Fruit fly (Drosophila melanogaster) whole organism, prepupa: ENCODE data around the gene sol.
A peak's percentile ranks its signal among the peaks of the same experiment; 100 is the strongest.

ENCODE experiments used
- Blimp-1 ChIP-seq: fragments of 200-800 bp; sonication (Bioruptor generic); optimal IDR thresholded peaks from 3 replicates; lab custom pipeline; 2017; ENCODE audit warnings: missing biosample characterization, missing genetic modification characterization, mild to moderate bottlenecking, moderate library complexity, missing genetic modification reagents
- CG10631 ChIP-seq: fragments of 200-800 bp; sonication (Bioruptor generic); optimal IDR thresholded peaks from 2 replicates; lab custom pipeline; 2016; ENCODE audit warnings: missing biosample characterization, missing genetic modification characterization
- CG10669 ChIP-seq: fragments of 200-800 bp; sonication (Bioruptor generic); optimal IDR thresholded peaks from 3 replicates; lab custom pipeline; 2018; ENCODE audit warnings: missing biosample characterization, mild to moderate bottlenecking, missing genetic modification characterization, moderate library complexity
- CG11294 ChIP-seq: fragments of 200-800 bp; sonication (Bioruptor generic); IDR thresholded peaks from 2 replicates; pipeline ENCODE4 v1.3.6; 2022; ENCODE audit warnings: missing biosample characterization, missing genetic modification characterization
- CG11902 ChIP-seq: fragments of 200-800 bp; sonication (Bioruptor generic); optimal IDR thresholded peaks from 3 replicates; lab custom pipeline; 2016; ENCODE audit warnings: missing biosample characterization, missing genetic modification characterization
- CG15336 ChIP-seq: fragments of 200-800 bp; sonication (Bioruptor generic); IDR thresholded peaks from 2 replicates; pipeline ENCODE4 v1.3.6; 2022; ENCODE audit warnings: missing biosample characterization, missing genetic modification characterization
- CG1621 ChIP-seq: fragments of 200-800 bp; sonication (Bioruptor generic); optimal IDR thresholded peaks from 3 replicates; lab custom pipeline; 2018; ENCODE audit warnings: missing biosample characterization, mild to moderate bottlenecking, missing genetic modification characterization
- CG16779 ChIP-seq: fragments of 200-800 bp; sonication (Bioruptor generic); optimal IDR thresholded peaks from 3 replicates; lab custom pipeline; 2017; ENCODE audit warnings: missing biosample characterization, mild to moderate bottlenecking, missing genetic modification characterization
- CG3032 ChIP-seq: fragments of 200-800 bp; optimal IDR thresholded peaks from 2 replicates; lab custom pipeline; 2019; ENCODE audit warnings: missing biosample characterization, mild to moderate bottlenecking, missing genetic modification characterization, moderate library complexity
- CG31627 ChIP-seq: fragments of 200-800 bp; sonication (Bioruptor generic); optimal IDR thresholded peaks from 3 replicates; lab custom pipeline; 2016; ENCODE audit warnings: missing biosample characterization, missing genetic modification characterization
- CG32006 ChIP-seq: fragments of 200-800 bp; sonication (Bioruptor generic); optimal IDR thresholded peaks from 3 replicates; lab custom pipeline; 2017; ENCODE audit warnings: missing biosample characterization, mild to moderate bottlenecking, missing genetic modification characterization
- CG34406 ChIP-seq: fragments of 200-800 bp; sonication (Bioruptor generic); optimal IDR thresholded peaks from 3 replicates; lab custom pipeline; 2016; ENCODE audit warnings: missing biosample characterization, missing genetic modification characterization
- CG3919 ChIP-seq: fragments of 200-800 bp; sonication (Bioruptor generic); optimal IDR thresholded peaks from 3 replicates; lab custom pipeline; 2016; ENCODE audit warnings: missing biosample characterization, missing genetic modification characterization
- CG4318 ChIP-seq: fragments of 200-800 bp; sonication (Bioruptor generic); optimal IDR thresholded peaks from 3 replicates; lab custom pipeline; 2017; ENCODE audit warnings: missing biosample characterization, mild to moderate bottlenecking, missing genetic modification characterization
- CG6163 ChIP-seq: fragments of 200-800 bp; sonication (Bioruptor generic); IDR thresholded peaks from 3 replicates; pipeline ENCODE4 v1.3.6; 2022; ENCODE audit warnings: missing biosample characterization, missing genetic modification characterization
- CG6276 ChIP-seq: fragments of 200-800 bp; sonication (Bioruptor generic); optimal IDR thresholded peaks from 2 replicates; lab custom pipeline; 2017; ENCODE audit warnings: missing biosample characterization, mild to moderate bottlenecking, missing genetic modification characterization
- CG6808 ChIP-seq: fragments of 200-800 bp; sonication (Bioruptor generic); optimal IDR thresholded peaks from 3 replicates; lab custom pipeline; 2017; ENCODE audit warnings: missing biosample characterization, missing genetic modification characterization, mild to moderate bottlenecking, moderate library complexity, missing genetic modification reagents
- CG6854 ChIP-seq: fragments of 200-800 bp; sonication (Bioruptor generic); optimal IDR thresholded peaks from 2 replicates; lab custom pipeline; 2017; ENCODE audit warnings: missing biosample characterization, mild to moderate bottlenecking, missing genetic modification characterization
- CG8119 ChIP-seq: fragments of 200-800 bp; sonication (Bioruptor generic); IDR thresholded peaks from 3 replicates; pipeline ENCODE4 v1.3.6; 2022; ENCODE audit warnings: missing biosample characterization, missing genetic modification characterization
- CG8632 ChIP-seq: fragments of 200-800 bp; sonication (Bioruptor generic); optimal IDR thresholded peaks from 3 replicates; lab custom pipeline; 2016; ENCODE audit warnings: missing biosample characterization, missing genetic modification characterization
- CG9139 ChIP-seq: fragments of 200-800 bp; sonication (Bioruptor generic); optimal IDR thresholded peaks from 3 replicates; lab custom pipeline; 2017; ENCODE audit warnings: missing biosample characterization, mild to moderate bottlenecking, missing genetic modification characterization
- Eip78C ChIP-seq: fragments of 200-800 bp; sonication (Bioruptor generic); peaks from one replicate; lab custom pipeline; 2016; ENCODE audit warnings: missing biosample characterization, missing genetic modification characterization
- Ets96B ChIP-seq: fragments of 200-800 bp; optimal IDR thresholded peaks from 2 replicates; lab custom pipeline; 2019; ENCODE audit warnings: missing biosample characterization, mild to moderate bottlenecking, missing genetic modification characterization, moderate library complexity
- Gug ChIP-seq: fragments of 200-800 bp; sonication (Bioruptor generic); IDR thresholded peaks from 2 replicates; pipeline ENCODE4 v1.3.6; 2022; ENCODE audit warnings: missing biosample characterization, missing genetic modification characterization
- Hr38 ChIP-seq: sonication (Bioruptor generic); optimal IDR thresholded peaks from 2 replicates; lab custom pipeline; 2016; ENCODE audit warnings: missing biosample characterization, missing genetic modification characterization
- Hr39 ChIP-seq: fragments of 200-800 bp; sonication (Bioruptor generic); optimal IDR thresholded peaks from 2 replicates; lab custom pipeline; 2016; ENCODE audit warnings: missing biosample characterization, missing genetic modification characterization
- Hr4 ChIP-seq: fragments of 200-800 bp; sonication (Bioruptor generic); optimal IDR thresholded peaks from 3 replicates; lab custom pipeline; 2016; ENCODE audit warnings: missing biosample characterization, missing genetic modification characterization
- Lpt ChIP-seq: fragments of 200-800 bp; sonication (Bioruptor generic); optimal IDR thresholded peaks from 3 replicates; lab custom pipeline; 2016; ENCODE audit warnings: missing biosample characterization, missing genetic modification characterization
- Met ChIP-seq: fragments of 200-800 bp; sonication (Bioruptor generic); optimal IDR thresholded peaks from 3 replicates; lab custom pipeline; 2016; ENCODE audit warnings: missing biosample characterization, missing genetic modification characterization
- OdsH ChIP-seq: fragments of 200-800 bp; sonication (Bioruptor generic); optimal IDR thresholded peaks from 3 replicates; lab custom pipeline; 2016; ENCODE audit warnings: missing biosample characterization, missing genetic modification characterization
- Smox ChIP-seq: fragments of 200-800 bp; sonication (Bioruptor generic); optimal IDR thresholded peaks from 3 replicates; lab custom pipeline; 2016; ENCODE audit warnings: missing biosample characterization, missing genetic modification characterization
- Sox102F ChIP-seq: fragments of 200-800 bp; sonication (Bioruptor generic); optimal IDR thresholded peaks from 2 replicates; lab custom pipeline; 2016; ENCODE audit warnings: missing biosample characterization, mild to moderate bottlenecking, missing genetic modification characterization
- Sox14 ChIP-seq: fragments of 200-800 bp; sonication (Bioruptor generic); optimal IDR thresholded peaks from 3 replicates; lab custom pipeline; 2016; ENCODE audit warnings: missing biosample characterization, missing genetic modification characterization
- Sox15 ChIP-seq: fragments of 200-800 bp; sonication (Bioruptor generic); optimal IDR thresholded peaks from 3 replicates; lab custom pipeline; 2016; ENCODE audit warnings: missing biosample characterization, missing genetic modification characterization
- achi ChIP-seq: fragments of 200-800 bp; sonication (Bioruptor generic); optimal IDR thresholded peaks from 3 replicates; lab custom pipeline; 2016; ENCODE audit warnings: missing biosample characterization, missing genetic modification characterization
- acj6 ChIP-seq: fragments of 200-800 bp; sonication (Bioruptor generic); optimal IDR thresholded peaks from 3 replicates; lab custom pipeline; 2016; ENCODE audit warnings: missing biosample characterization, missing genetic modification characterization
- cyc ChIP-seq: fragments of 200-800 bp; sonication (Bioruptor generic); optimal IDR thresholded peaks from 3 replicates; lab custom pipeline; 2016; ENCODE audit warnings: missing biosample characterization, missing genetic modification characterization
- dac ChIP-seq: fragments of 200-800 bp; sonication (Bioruptor generic); optimal IDR thresholded peaks from 2 replicates; lab custom pipeline; 2017; ENCODE audit warnings: missing biosample characterization, mild to moderate bottlenecking, missing genetic modification characterization
- dsx ChIP-seq: fragments of 200-800 bp; optimal IDR thresholded peaks from 3 replicates; lab custom pipeline; 2019; ENCODE audit warnings: missing biosample characterization, mild to moderate bottlenecking, missing genetic modification characterization, moderate library complexity; ENCODE audit not compliant: poor library complexity, severe bottlenecking
- eg ChIP-seq: fragments of 200-800 bp; sonication (Bioruptor generic); IDR thresholded peaks from 3 replicates; pipeline ENCODE4 v1.3.6; 2022; ENCODE audit warnings: missing biosample characterization, missing genetic modification characterization
- esn ChIP-seq: fragments of 200-800 bp; sonication (Bioruptor generic); optimal IDR thresholded peaks from 2 replicates; lab custom pipeline; 2016; ENCODE audit warnings: missing biosample characterization, mild to moderate bottlenecking, missing genetic modification characterization, moderate library complexity
- fd85E ChIP-seq: fragments of 200-800 bp; sonication (Bioruptor generic); optimal IDR thresholded peaks from 3 replicates; lab custom pipeline; 2016; ENCODE audit warnings: missing biosample characterization, missing genetic modification characterization
- fkh ChIP-seq: fragments of 200-800 bp; sonication (Bioruptor generic); optimal IDR thresholded peaks from 3 replicates; lab custom pipeline; 2017; ENCODE audit warnings: missing biosample characterization, mild to moderate bottlenecking, missing genetic modification characterization, moderate library complexity
- net ChIP-seq: fragments of 200-800 bp; sonication (Bioruptor generic); optimal IDR thresholded peaks from 3 replicates; lab custom pipeline; 2016; ENCODE audit warnings: missing biosample characterization, missing genetic modification characterization
- pdm3 ChIP-seq: fragments of 200-800 bp; sonication (Bioruptor generic); optimal IDR thresholded peaks from 3 replicates; lab custom pipeline; 2016; ENCODE audit warnings: missing biosample characterization, missing genetic modification characterization
- salr ChIP-seq, 2 experiments: fragments of 200-800 bp; sonication (Bioruptor generic); optimal IDR thresholded peaks; 3 replicates each; lab custom pipeline; 2016 to 2018; ENCODE audit warnings: missing biosample characterization in 2 of 2, missing genetic modification characterization in 2 of 2, mild to moderate bottlenecking in 1 of 2
- spab ChIP-seq: fragments of 200-800 bp; sonication (Bioruptor generic); optimal IDR thresholded peaks from 2 replicates; lab custom pipeline; 2017; ENCODE audit warnings: missing biosample characterization, mild to moderate bottlenecking, missing genetic modification characterization, missing genetic modification reagents
- ss ChIP-seq, 2 experiments: fragments of 200-800 bp; sonication (Bioruptor generic); optimal IDR thresholded peaks; 2 replicates in 1 of 2; 3 replicates in 1 of 2; lab custom pipeline; 2017 to 2018; ENCODE audit warnings: mild to moderate bottlenecking in 2 of 2, missing biosample characterization in 2 of 2, missing genetic modification characterization in 2 of 2, moderate library complexity in 1 of 2
- svp ChIP-seq: fragments of 200-800 bp; sonication (Bioruptor generic); peaks from one replicate; lab custom pipeline; 2016; ENCODE audit warnings: missing biosample characterization, missing genetic modification characterization
- topi ChIP-seq: fragments of 200-800 bp; sonication (Bioruptor generic); optimal IDR thresholded peaks from 3 replicates; lab custom pipeline; 2016; ENCODE audit warnings: missing biosample characterization, missing genetic modification characterization
- vri ChIP-seq: fragments of 200-800 bp; sonication (Bioruptor generic); optimal IDR thresholded peaks from 3 replicates; lab custom pipeline; 2016; ENCODE audit warnings: missing biosample characterization, mild to moderate bottlenecking, missing genetic modification characterization

Gene sol

dm6 chrX:21366311-21366990, 16.4 kb downstream of the sol start:
- peak; percentile 82 for TF ChIP-seq eg (GFP tag; lab: Robert Waterston, UW)
- TF ChIP-seq net (GFP tag; lab: Kevin White, UChicago), result peak; percentile 84
- peak; percentile 74 for TF ChIP-seq achi
- TF ChIP-seq OdsH, result peak; percentile 86
- peak; percentile 74 for TF ChIP-seq Ets96B
- TF ChIP-seq fd85E (GFP tag; lab: Kevin White, UChicago), result no peak
- TF ChIP-seq svp, result peak; percentile 90
- TF ChIP-seq Blimp-1 (GFP tag; lab: Kevin White, UChicago), result peak; percentile 57
- TF ChIP-seq acj6 (GFP tag; lab: Kevin White, UChicago), result peak; percentile 81
- TF ChIP-seq Smox, result peak; percentile 66
- peak; percentile 79 for TF ChIP-seq CG11902 (GFP tag; lab: Kevin White, UChicago)
- TF ChIP-seq CG6276, result no peak
- TF ChIP-seq spab (GFP tag; lab: Kevin White, UChicago), result peak; percentile 63
- TF ChIP-seq pdm3 (GFP tag; lab: Kevin White, UChicago), result peak; percentile 78
- TF ChIP-seq CG6808 (GFP tag; lab: Kevin White, UChicago), result peak; percentile 67
- peak; percentile 71 for TF ChIP-seq CG10669 (GFP tag; lab: Kevin White, UChicago)
- peak; percentile 96 for TF ChIP-seq CG32006
- TF ChIP-seq Met (GFP tag; lab: Kevin White, UChicago), result peak; percentile 56
- TF ChIP-seq CG10631 (GFP tag; lab: Kevin White, UChicago), result peak; percentile 78
- TF ChIP-seq CG34406 (GFP tag; lab: Kevin White, UChicago), result peak; percentile 78
- peak; percentile 48 for TF ChIP-seq cyc (GFP tag; lab: Kevin White, UChicago)
- peak; percentile 94 for TF ChIP-seq CG15336 (GFP tag; lab: Robert Waterston, UW)
- TF ChIP-seq CG16779, result peak; percentile 81
- peak; percentile 72 for TF ChIP-seq Sox102F
- TF ChIP-seq ss (GFP tag; optimal IDR thresholded peaks at IDR 0.05; lab: Kevin White, UChicago), result peak; percentile 63 to 76
- TF ChIP-seq Hr39 (GFP tag; lab: Kevin White, UChicago), result peak; percentile 32
- TF ChIP-seq CG3919 (GFP tag; lab: Kevin White, UChicago), result peak; percentile 79
- TF ChIP-seq CG9139 (GFP tag; lab: Kevin White, UChicago), result peak; percentile 54
- peak; percentile 91 for TF ChIP-seq CG4318 (GFP tag; lab: Kevin White, UChicago)
- TF ChIP-seq CG8632 (GFP tag; lab: Kevin White, UChicago), result peak; percentile 61
- TF ChIP-seq Hr4, result peak; percentile 79
- peak; percentile 69 for TF ChIP-seq dsx (GFP tag; lab: Kevin White, UChicago)
- peak; percentile 28 for TF ChIP-seq Sox14 (GFP tag; lab: Kevin White, UChicago)
- peak; percentile 72 for TF ChIP-seq esn (GFP tag; lab: Kevin White, UChicago)
- peak; percentile 95 for TF ChIP-seq CG8119 (GFP tag; lab: Robert Waterston, UW)
- peak; percentile 48 for TF ChIP-seq vri (GFP tag; lab: Kevin White, UChicago)
- peak; percentile 57 for TF ChIP-seq CG1621 (tag; lab: Kevin White, UChicago)
- peak; percentile 42 for TF ChIP-seq CG31627 (GFP tag; lab: Kevin White, UChicago)
- no peak for TF ChIP-seq Hr38
- TF ChIP-seq CG3032 (tag; lab: Kevin White, UChicago), result peak; percentile 66
- peak; percentile 62 for TF ChIP-seq CG6854 (GFP tag; lab: Kevin White, UChicago)
- peak; percentile 79 for TF ChIP-seq CG6163 (GFP tag; lab: Robert Waterston, UW)
- TF ChIP-seq Gug (GFP tag; lab: Robert Waterston, UW), result peak; percentile 43
- peak; percentile 2 to 71 for TF ChIP-seq salr (GFP tag; optimal IDR thresholded peaks at IDR 0.05; lab: Kevin White, UChicago)
- peak; percentile 73 for TF ChIP-seq Sox15 (GFP tag; lab: Kevin White, UChicago)
- peak; percentile 80 for TF ChIP-seq Lpt (GFP tag; lab: Kevin White, UChicago)
- TF ChIP-seq fkh (GFP tag; lab: Kevin White, UChicago), result peak; percentile 56
- TF ChIP-seq Eip78C (GFP tag; lab: Kevin White, UChicago), result peak; percentile 94
- TF ChIP-seq CG11294, result peak; percentile 69; the same call in 1 of the 2 replicates
- TF ChIP-seq dac (GFP tag; lab: Kevin White, UChicago), result peak; percentile 85
- TF ChIP-seq topi, result peak; percentile 66
